Worm (Caenorhabditis elegans): ENCODE measurements around the gene T08D10.3.

T08D10.3 gene

DNA sequence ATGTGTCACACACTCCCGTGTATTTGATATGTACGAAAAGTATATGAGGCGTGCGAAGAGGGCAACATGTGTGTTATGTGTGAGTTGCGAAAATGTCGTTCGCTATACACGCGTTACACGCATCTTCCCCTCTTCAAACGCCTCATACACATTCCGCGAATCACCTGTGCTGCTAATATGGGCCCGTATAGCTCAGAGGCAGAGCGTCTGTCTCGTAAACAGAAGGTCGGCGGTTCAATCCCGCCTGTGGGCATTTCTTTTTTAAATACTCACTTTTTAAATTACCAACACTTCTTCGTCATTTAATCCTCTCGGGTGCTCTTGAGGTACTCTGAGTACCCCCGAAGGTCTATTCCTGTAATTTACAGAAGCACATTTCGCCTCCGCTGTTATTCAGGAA, 21.7 kb upstream of the T08D10.3 start (continued):
- TF ChIP-seq tbp1 (GFP tag; optimal IDR thresholded peaks at IDR 0.05), result peak; percentile 94
- TF ChIP-seq Y95B8A.8 (GFP tag; IDR thresholded peaks at IDR 0.05), result no peak
- TF ChIP-seq repo-1 (tag; optimal IDR thresholded peaks at IDR 0.05), result no peak
- TF ChIP-seq cebp-1 (GFP tag; IDR thresholded peaks at IDR 0.05), result 0 out of 2 replicates have a peak, but pooled peaks have one; percentile 30
- TF ChIP-seq cebp-1 (tag; optimal IDR thresholded peaks at IDR 0.05), result no peak
- peak; percentile 87 for TF ChIP-seq him-1 (tag; optimal IDR thresholded peaks at IDR 0.05)
- TF ChIP-seq madf-6 (GFP tag; IDR thresholded peaks at IDR 0.05), result no peak; the same call in 1 of the 2 replicates
- peak in 1 of 2 experiments; percentile 50 for TF ChIP-seq rec-8 (tag; optimal IDR thresholded peaks at IDR 0.05)
- no peak for TF ChIP-seq nfya-2 (GFP tag; IDR thresholded peaks at IDR 0.05)
- TF ChIP-seq zim-3 (tag; optimal IDR thresholded peaks at IDR 0.05), result peak; percentile 14
- TF ChIP-seq bed-1 (GFP tag; IDR thresholded peaks at IDR 0.05), result peak; percentile 56; the same call in 1 of the 2 replicates
- TF ChIP-seq zfh-2 (GFP tag; conservative IDR thresholded peaks at IDR 0.05), result no peak
- no peak for TF ChIP-seq ztf-3 (GFP tag; optimal IDR thresholded peaks at IDR 0.05)
- TF ChIP-seq C06A6.2 (GFP tag; conservative IDR thresholded peaks at IDR 0.05), result no peak
- TF ChIP-seq ceh-40 (GFP tag; IDR thresholded peaks at IDR 0.05), result 0 out of 2 replicates have a peak, but pooled peaks have one; percentile 50
- peak; percentile 23 for TF ChIP-seq T07F8.4 (tag; optimal IDR thresholded peaks at IDR 0.05)
- TF ChIP-seq let-607 (tag; optimal IDR thresholded peaks at IDR 0.05), result peak in 1 of 2 experiments; percentile 15
- TF ChIP-seq hmg-20 (GFP tag; IDR thresholded peaks at IDR 0.05), result peak; percentile 16; the same call in 1 of the 2 replicates
- TF ChIP-seq Y53F4B.3 (GFP tag; IDR thresholded peaks at IDR 0.05), result 0 out of 2 replicates have a peak, but pooled peaks have one; percentile 26
- TF ChIP-seq Y79H2A.3 (GFP tag; conservative IDR thresholded peaks at IDR 0.05), result no peak
- TF ChIP-seq Y53G8AR.9 (GFP tag; conservative IDR thresholded peaks at IDR 0.05), result no peak
- 0 out of 2 replicates have a peak, but pooled peaks have one; percentile 42 for TF ChIP-seq Y56A3A.18 (GFP tag; IDR thresholded peaks at IDR 0.05)
- no peak for TF ChIP-seq tlf-1 (GFP tag; optimal IDR thresholded peaks at IDR 0.05)
- no peak for TF ChIP-seq F23B12.7 (tag; optimal IDR thresholded peaks at IDR 0.05; ENCODE audit: insufficient read depth)
- peak; percentile 85 for TF ChIP-seq mxl-1 (tag; optimal IDR thresholded peaks at IDR 0.05)
- TF ChIP-seq sptf-2 (GFP tag; optimal IDR thresholded peaks at IDR 0.05), result peak; percentile 46
- TF ChIP-seq tbx-9 (tag; optimal IDR thresholded peaks at IDR 0.05; ENCODE audit: borderline replicate concordance), result no peak
- peak; percentile 69 for TF ChIP-seq hmg-1.2 (GFP tag; IDR thresholded peaks at IDR 0.05)
- TF ChIP-seq ceh-27 (GFP tag; optimal IDR thresholded peaks at IDR 0.05), result peak; percentile 3
- TF ChIP-seq snpc-4 (GFP tag; optimal IDR thresholded peaks at IDR 0.05), result peak; percentile 39
- peak in 2 of 4 experiments; percentile 56 to 70 for TF ChIP-seq snpc-4 (tag; optimal IDR thresholded peaks at IDR 0.05)
- peak; percentile 52 for TF ChIP-seq lin-54 (GFP tag; optimal IDR thresholded peaks at IDR 0.05)
- TF ChIP-seq die-1 (tag; optimal IDR thresholded peaks at IDR 0.05), result peak; percentile 84
- no peak for TF ChIP-seq lsl-1 (GFP tag; optimal IDR thresholded peaks at IDR 0.05)
- no peak for TF ChIP-seq Y67H2A.10 (GFP tag; conservative IDR thresholded peaks at IDR 0.05)
- TF ChIP-seq atf-7 (tag; optimal IDR thresholded peaks at IDR 0.05), result peak; percentile 26
- TF ChIP-seq dpff-1 (tag; optimal IDR thresholded peaks at IDR 0.05), result no peak
- peak; percentile 70 for TF ChIP-seq attf-5 (GFP tag; optimal IDR thresholded peaks at IDR 0.05)
- TF ChIP-seq lin-26 (GFP tag; IDR thresholded peaks at IDR 0.05), result no peak
- TF ChIP-seq dox-1 (GFP tag; IDR thresholded peaks at IDR 0.05), result peak; percentile 79; the same call in 1 of the 2 replicates
- TF ChIP-seq lir-1 (GFP tag; conservative IDR thresholded peaks at IDR 0.05), result no peak
- peak; percentile 63 for TF ChIP-seq attf-6 (GFP tag; IDR thresholded peaks at IDR 0.05)
- TF ChIP-seq rpc-1 (optimal IDR thresholded peaks at IDR 0.05), result peak; percentile 71
- peak; percentile 93 for TF ChIP-seq rpc-1 (tag; optimal IDR thresholded peaks at IDR 0.05)
- TF ChIP-seq F57A8.1 (GFP tag; optimal IDR thresholded peaks at IDR 0.05), result peak; percentile 22
- TF ChIP-seq ama-1 (optimal IDR thresholded peaks at IDR 0.05), result no peak
- peak in 1 of 2 experiments; percentile 25 for TF ChIP-seq ama-1 (GFP tag; optimal IDR thresholded peaks at IDR 0.05)
- TF ChIP-seq ztf-26 (tag; optimal IDR thresholded peaks at IDR 0.05), result no peak

Data from whole organism, young adult.